Worm (Caenorhabditis elegans): ENCODE measurements around the gene ZK1128.7.

ZK1128.7 gene

ce11 chrIII:10126375-10126774, 10.4 kb upstream of the ZK1128.7 start (continued):
- TF ChIP-seq mxl-3 (GFP tag; optimal IDR thresholded peaks at IDR 0.05) (no peak), lin-15B (tag; optimal IDR thresholded peaks at IDR 0.05) (no peak), vab-7 (GFP tag; IDR thresholded peaks at IDR 0.05) (no peak), ztf-7 (tag; optimal IDR thresholded peaks at IDR 0.05) (no peak), mdt-29 (GFP tag; IDR thresholded peaks at IDR 0.05) (no peak), daf-16 (GFP tag; optimal IDR thresholded peaks at IDR 0.05) (peak in 1 of 2 experiments; percentile 51), daf-16 (tag; optimal IDR thresholded peaks at IDR 0.05) (peak; percentile 1), snpc-1.2 (GFP tag; IDR thresholded peaks at IDR 0.05) (no peak), madf-9 (GFP tag; conservative IDR thresholded peaks at IDR 0.05) (no peak), ZK337.2 (GFP tag; IDR thresholded peaks at IDR 0.05) (no peak), snpc-4 (tag; optimal IDR thresholded peaks at IDR 0.05) (no peak), ceh-28 (tag; optimal IDR thresholded peaks at IDR 0.05) (no peak)

- TF ChIP-seq dmd-9 (GFP tag; IDR thresholded peaks at IDR 0.05) (no peak), egl-27 (tag; optimal IDR thresholded peaks at IDR 0.05) (no peak), ZK546.5 (tag; optimal IDR thresholded peaks at IDR 0.05) (no peak), zfp-2 (tag; optimal IDR thresholded peaks at IDR 0.05) (no peak), zfp-3 (GFP tag; conservative IDR thresholded peaks at IDR 0.05) (no peak), spr-3 (GFP tag; optimal IDR thresholded peaks at IDR 0.05) (no peak), R02D3.7 (tag; optimal IDR thresholded peaks at IDR 0.05) (no peak), spr-1 (tag; optimal IDR thresholded peaks at IDR 0.05) (no peak), lir-3 (tag; optimal IDR thresholded peaks at IDR 0.05) (no peak), D1046.2 (GFP tag; IDR thresholded peaks at IDR 0.05) (no peak), unc-130 (GFP tag; optimal IDR thresholded peaks at IDR 0.05) (no peak), T20F7.1 (GFP tag; optimal IDR thresholded peaks at IDR 0.05) (peak; percentile 40), ceh-82 (tag; optimal IDR thresholded peaks at IDR 0.05) (no peak), mep-1 (tag; optimal IDR thresholded peaks at IDR 0.05) (peak; percentile 44), dmd-6 (GFP tag; IDR thresholded peaks at IDR 0.05) (peak; percentile 12; the same call in 1 of the 2 replicates), F49E8.2 (tag; optimal IDR thresholded peaks at IDR 0.05; ENCODE audit: borderline replicate concordance) (no peak), lin-15B (tag; optimal IDR thresholded peaks at IDR 0.05) (no peak), ctbp-1 (GFP tag; IDR thresholded peaks at IDR 0.05) (no peak), nhr-10 (tag; optimal IDR thresholded peaks at IDR 0.05) (no peak), lim-7 (GFP tag; IDR thresholded peaks at IDR 0.05) (no peak), attf-4 (tag; optimal IDR thresholded peaks at IDR 0.05) (no peak), nhr-28 (tag; optimal IDR thresholded peaks at IDR 0.05) (peak; percentile 73), arid-1 (GFP tag; conservative IDR thresholded peaks at IDR 0.05) (0 out of 2 replicates have a peak, but pooled peaks have one; percentile 8), tag-97 (GFP tag; IDR thresholded peaks at IDR 0.05) (no peak), daf-8 (GFP tag; IDR thresholded peaks at IDR 0.05) (no peak), pha-4 (GFP tag; IDR thresholded peaks at IDR 0.05) (peak; percentile 72), pha-4 (tag; optimal IDR thresholded peaks at IDR 0.05) (no peak), jun-1 (tag; optimal IDR thresholded peaks at IDR 0.05) (peak; percentile 17), unc-62 (GFP tag; optimal IDR thresholded peaks at IDR 0.05 in 1 of 2) (peak in 1 of 2 experiments; percentile 68), unc-62 (tag; optimal IDR thresholded peaks at IDR 0.05) (no peak), lsy-2 (tag; optimal IDR thresholded peaks at IDR 0.05) (peak in 1 of 2 experiments; percentile 47), nhr-48 (tag; optimal IDR thresholded peaks at IDR 0.05) (no peak), hif-1 (tag; optimal IDR thresholded peaks at IDR 0.05) (no peak), dmd-8 (GFP tag; IDR thresholded peaks at IDR 0.05) (no peak), F10B5.3 (tag; optimal IDR thresholded peaks at IDR 0.05) (no peak), lin-38 (GFP tag; IDR thresholded peaks at IDR 0.05) (0 out of 2 replicates have a peak, but pooled peaks have one; percentile 8), mdl-1 (tag; optimal IDR thresholded peaks at IDR 0.05) (peak in 1 of 2 experiments; percentile 29), Y105C5A.15 (GFP tag; IDR thresholded peaks at IDR 0.05) (no peak), nhr-76 (tag; optimal IDR thresholded peaks at IDR 0.05) (no peak)
Measured at ce11 chrIII:10132495-10133450, 4.0 kb upstream of the ZK1128.7 start.
